Fruit fly (Drosophila melanogaster) whole organism, embryonic: ENCODE measurements around the gene CG12773.

Experiments used
- ATbp ChIP-seq: fragments of 200-800 bp; sonication (Bioruptor generic); optimal IDR thresholded peaks from 2 replicates; lab custom pipeline; 2017; ENCODE audit warnings: missing biosample characterization, mild to moderate bottlenecking, missing genetic modification characterization, missing genetic modification reagents
- Antp ChIP-seq: fragments of 200-800 bp; sonication (Bioruptor generic); optimal IDR thresholded peaks from 3 replicates; lab custom pipeline; 2016; ENCODE audit warnings: missing biosample characterization, missing genetic modification characterization
- Awh ChIP-seq: fragments of 200-800 bp; sonication (Bioruptor generic); IDR thresholded peaks from 2 replicates; pipeline ENCODE4, ENCODE4 v1.3.6; 2022; ENCODE audit warnings: missing biosample characterization, missing genetic modification characterization
- B-H1 ChIP-seq: fragments of 200-800 bp; sonication (Bioruptor generic); IDR thresholded peaks from 3 replicates; pipeline ENCODE4 v1.3.6; 2022; ENCODE audit warnings: missing biosample characterization, missing genetic modification characterization
- Blimp-1 ChIP-seq: fragments of 200-800 bp; sonication (Bioruptor generic); optimal IDR thresholded peaks from 3 replicates; lab custom pipeline; 2018; ENCODE audit warnings: missing biosample characterization, missing genetic modification characterization, mild to moderate bottlenecking, moderate library complexity, missing genetic modification reagents
- CG10543 ChIP-seq: fragments of 200-800 bp; sonication (Bioruptor generic); optimal IDR thresholded peaks from 3 replicates; lab custom pipeline; 2017; ENCODE audit warnings: missing biosample characterization, mild to moderate bottlenecking, missing genetic modification characterization, moderate library complexity
- CG11085 ChIP-seq: fragments of 200-800 bp; sonication (Bioruptor generic); IDR thresholded peaks from 2 replicates; pipeline ENCODE4 v1.3.6; 2022; ENCODE audit warnings: missing biosample characterization, missing genetic modification characterization
- CG12155 ChIP-seq: fragments of 200-800 bp; sonication (Bioruptor generic); optimal IDR thresholded peaks from 3 replicates; lab custom pipeline; 2016; ENCODE audit warnings: missing biosample characterization, missing genetic modification characterization
- CG13775 ChIP-seq: fragments of 200-800 bp; sonication (Bioruptor generic); optimal IDR thresholded peaks from 3 replicates; lab custom pipeline; 2017; ENCODE audit warnings: missing biosample characterization, mild to moderate bottlenecking, missing genetic modification characterization
- CG15269 ChIP-seq: fragments of 200-800 bp; sonication (Bioruptor generic); optimal IDR thresholded peaks from 2 replicates; lab custom pipeline; 2018; ENCODE audit warnings: missing biosample characterization, mild to moderate bottlenecking, missing genetic modification characterization, moderate library complexity
- CG2199 ChIP-seq: fragments of 200-800 bp; sonication (Bioruptor generic); IDR thresholded peaks from 3 replicates; pipeline ENCODE4 v1.3.6; 2022; ENCODE audit warnings: missing biosample characterization, missing genetic modification characterization
- CG2712 ChIP-seq: fragments of 200-800 bp; optimal IDR thresholded peaks from 3 replicates; lab custom pipeline; 2019; ENCODE audit warnings: missing biosample characterization, mild to moderate bottlenecking, missing genetic modification characterization, moderate library complexity
- CG4360 ChIP-seq: fragments of 200-800 bp; sonication (Bioruptor generic); IDR thresholded peaks from 2 replicates; pipeline ENCODE4 v1.3.6; 2022; ENCODE audit warnings: missing biosample characterization, missing genetic modification characterization
- CG43689 ChIP-seq: fragments of 200-800 bp; sonication (Bioruptor generic); IDR thresholded peaks from 2 replicates; pipeline ENCODE4 v1.3.6; 2022; ENCODE audit warnings: missing biosample characterization, missing genetic modification characterization
- CG4404 ChIP-seq: fragments of 200-800 bp; sonication (Bioruptor generic); IDR thresholded peaks from 2 replicates; pipeline ENCODE4 v1.3.6; 2022; ENCODE audit warnings: missing biosample characterization, missing genetic modification characterization
- CG5953 ChIP-seq: fragments of 200-800 bp; sonication (Bioruptor generic); IDR thresholded peaks from 2 replicates; pipeline ENCODE4 v1.3.6; 2022; ENCODE audit warnings: missing biosample characterization, missing genetic modification characterization
- CG7556 ChIP-seq: fragments of 200-800 bp; sonication (Bioruptor generic); optimal IDR thresholded peaks from 2 replicates; lab custom pipeline; 2017; ENCODE audit warnings: missing biosample characterization, mild to moderate bottlenecking, missing genetic modification characterization
- CG7987 ChIP-seq: fragments of 200-800 bp; sonication (Bioruptor generic); optimal IDR thresholded peaks from 2 replicates; lab custom pipeline; 2018; ENCODE audit warnings: missing biosample characterization, mild to moderate bottlenecking, missing genetic modification characterization, moderate library complexity
- CG8359 ChIP-seq: fragments of 200-800 bp; sonication (Bioruptor generic); optimal IDR thresholded peaks from 2 replicates; lab custom pipeline; 2017; ENCODE audit warnings: missing biosample characterization, mild to moderate bottlenecking, missing genetic modification characterization, borderline replicate concordance
- CG8478 ChIP-seq: fragments of >200 bp; optimal IDR thresholded peaks from 2 replicates; lab custom pipeline; 2018
- CG9437 ChIP-seq: fragments of 200-800 bp; sonication (Bioruptor generic); optimal IDR thresholded peaks from 2 replicates; lab custom pipeline; 2018; ENCODE audit warnings: missing biosample characterization, mild to moderate bottlenecking, missing genetic modification characterization
- Dref ChIP-seq: fragments of 200-800 bp; sonication (Bioruptor generic); IDR thresholded peaks from 2 replicates; pipeline ENCODE4 v1.3.6; 2022; ENCODE audit warnings: missing biosample characterization, missing genetic modification characterization
- Gsc ChIP-seq: fragments of 200-800 bp; sonication (Bioruptor generic); IDR thresholded peaks from 2 replicates; pipeline ENCODE4 v1.3.6; 2022; ENCODE audit warnings: missing biosample characterization, missing genetic modification characterization
- Med ChIP-seq: fragments of 200-800 bp; sonication (Bioruptor generic); peaks from one replicate; lab custom pipeline; 2016; ENCODE audit warnings: missing biosample characterization, missing genetic modification characterization, mild to moderate bottlenecking, inconsistent platforms, moderate library complexity
- Meics ChIP-seq: fragments of 200-800 bp; sonication (Bioruptor generic); optimal IDR thresholded peaks from 2 replicates; lab custom pipeline; 2017; ENCODE audit warnings: missing biosample characterization, mild to moderate bottlenecking, missing genetic modification characterization
- NFAT ChIP-seq: fragments of 200-800 bp; sonication (Bioruptor generic); IDR thresholded peaks from 2 replicates; pipeline ENCODE4 v1.3.6; 2022; ENCODE audit warnings: missing biosample characterization, missing genetic modification characterization
- NfI ChIP-seq: fragments of 200-800 bp; sonication (Bioruptor generic); optimal IDR thresholded peaks from 3 replicates; lab custom pipeline; 2018; ENCODE audit warnings: missing biosample characterization, mild to moderate bottlenecking, missing genetic modification characterization, moderate library complexity
- PHDP ChIP-seq: fragments of 200-800 bp; sonication (Bioruptor generic); optimal IDR thresholded peaks from 3 replicates; lab custom pipeline; 2018; ENCODE audit warnings: missing biosample characterization, mild to moderate bottlenecking, missing genetic modification characterization, moderate library complexity
- TFAM ChIP-seq: fragments of 200-800 bp; sonication (Bioruptor generic); optimal IDR thresholded peaks from 2 replicates; lab custom pipeline; 2017; ENCODE audit warnings: missing biosample characterization, missing genetic modification characterization, inconsistent platforms
- Usf ChIP-seq: fragments of 200-800 bp; sonication (Bioruptor generic); optimal IDR thresholded peaks from 2 replicates; lab custom pipeline; 2017; ENCODE audit warnings: missing genotype, missing biosample characterization, missing genetic modification characterization
- ara ChIP-seq: fragments of 200-800 bp; sonication (Bioruptor generic); IDR thresholded peaks from 2 replicates; pipeline ENCODE4 v1.3.6; 2022; ENCODE audit warnings: missing biosample characterization, missing genetic modification characterization
- ash1 ChIP-seq: fragments of 200-800 bp; sonication (Bioruptor generic); optimal IDR thresholded peaks from 2 replicates; lab custom pipeline; 2018; ENCODE audit warnings: missing biosample characterization, mild to moderate bottlenecking, missing genetic modification characterization
- chinmo ChIP-seq: fragments of 200-800 bp; sonication (Bioruptor generic); IDR thresholded peaks from 4 replicates; pipeline ENCODE4 v1.3.6; 2022; ENCODE audit warnings: missing biosample characterization, missing genetic modification characterization; ENCODE audit not compliant: partially characterized antibody
- dan ChIP-seq: fragments of 200-800 bp; sonication (Bioruptor generic); IDR thresholded peaks from 2 replicates; pipeline ENCODE4 v1.3.6; 2022; ENCODE audit warnings: missing biosample characterization, missing genetic modification characterization
- dati ChIP-seq: fragments of 200-800 bp; sonication (Bioruptor generic); IDR thresholded peaks from 2 replicates; pipeline ENCODE4 v1.3.6; 2022; ENCODE audit warnings: missing biosample characterization, missing genetic modification characterization
- gro ChIP-seq: fragments of 200-800 bp; sonication (Bioruptor generic); optimal IDR thresholded peaks from 2 replicates; lab custom pipeline; 2016; ENCODE audit warnings: missing biosample characterization, missing genetic modification characterization
- gsb-n ChIP-seq: fragments of 200-800 bp; sonication (Bioruptor generic); optimal IDR thresholded peaks from 3 replicates; lab custom pipeline; 2018; ENCODE audit warnings: missing biosample characterization, mild to moderate bottlenecking, missing genetic modification characterization
- hbn ChIP-seq: fragments of 200-800 bp; sonication (Bioruptor generic); IDR thresholded peaks from 2 replicates; pipeline ENCODE4 v1.3.6; 2022; ENCODE audit warnings: missing biosample characterization, missing genetic modification characterization; ENCODE audit not compliant: partially characterized antibody
- lmd ChIP-seq: fragments of 200-800 bp; sonication (Bioruptor generic); IDR thresholded peaks from 2 replicates; pipeline ENCODE4 v1.3.6; 2022; ENCODE audit warnings: missing biosample characterization, missing genetic modification characterization
- lov ChIP-seq, 2 experiments: fragments of 200-800 bp in 1 of 2; fragments of >200 bp in 1 of 2; sonication (Bioruptor generic) in 1 of 2; IDR thresholded peaks in 1 of 2; optimal IDR thresholded peaks in 1 of 2; 2 replicates in 1 of 2; 3 replicates in 1 of 2; pipeline versions ENCODE4 v1.3.6 to Lab custom; 2017 to 2022; ENCODE audit warnings: missing biosample characterization in 1 of 2, missing genetic modification characterization in 1 of 2
- p53 ChIP-seq: fragments of 200-800 bp; sonication (Bioruptor generic); optimal IDR thresholded peaks from 2 replicates; lab custom pipeline; 2016; ENCODE audit warnings: missing biosample characterization, missing genetic modification characterization
- row ChIP-seq: fragments of 200-800 bp; sonication (Bioruptor generic); IDR thresholded peaks from 3 replicates; pipeline ENCODE4 v1.3.6; 2022; ENCODE audit warnings: missing biosample characterization, missing genetic modification characterization
- schlank ChIP-seq: fragments of 200-800 bp; sonication (Bioruptor generic); optimal IDR thresholded peaks from 2 replicates; lab custom pipeline; 2018; ENCODE audit warnings: missing biosample characterization, mild to moderate bottlenecking, missing genetic modification characterization
- slou ChIP-seq: fragments of 200-800 bp; sonication (Bioruptor generic); optimal IDR thresholded peaks from 3 replicates; lab custom pipeline; 2016; ENCODE audit warnings: missing biosample characterization, missing genetic modification characterization
- sr ChIP-seq: fragments of 200-800 bp; sonication (Bioruptor generic); IDR thresholded peaks from 3 replicates; pipeline ENCODE4 v1.3.6; 2022; ENCODE audit warnings: missing biosample characterization, missing genetic modification characterization
- stwl ChIP-seq: fragments of 200-800 bp; sonication (Bioruptor generic); optimal IDR thresholded peaks from 3 replicates; lab custom pipeline; 2018; ENCODE audit warnings: missing biosample characterization, mild to moderate bottlenecking, missing genetic modification characterization, moderate library complexity
- sug ChIP-seq: fragments of 200-800 bp; optimal IDR thresholded peaks from 2 replicates; lab custom pipeline; 2019; ENCODE audit warnings: missing biosample characterization, mild to moderate bottlenecking, missing genetic modification characterization, moderate library complexity
- tgo ChIP-seq: fragments of 200-800 bp; sonication (Bioruptor generic); IDR thresholded peaks from 3 replicates; pipeline ENCODE4 v1.3.6; 2022; ENCODE audit warnings: missing biosample characterization, missing genetic modification characterization
- toy ChIP-seq: fragments of 200-800 bp; sonication (Bioruptor generic); IDR thresholded peaks from 2 replicates; pipeline ENCODE4 v1.3.6; 2022; ENCODE audit warnings: missing biosample characterization, missing genetic modification characterization

Gene CG12773

DNA sequence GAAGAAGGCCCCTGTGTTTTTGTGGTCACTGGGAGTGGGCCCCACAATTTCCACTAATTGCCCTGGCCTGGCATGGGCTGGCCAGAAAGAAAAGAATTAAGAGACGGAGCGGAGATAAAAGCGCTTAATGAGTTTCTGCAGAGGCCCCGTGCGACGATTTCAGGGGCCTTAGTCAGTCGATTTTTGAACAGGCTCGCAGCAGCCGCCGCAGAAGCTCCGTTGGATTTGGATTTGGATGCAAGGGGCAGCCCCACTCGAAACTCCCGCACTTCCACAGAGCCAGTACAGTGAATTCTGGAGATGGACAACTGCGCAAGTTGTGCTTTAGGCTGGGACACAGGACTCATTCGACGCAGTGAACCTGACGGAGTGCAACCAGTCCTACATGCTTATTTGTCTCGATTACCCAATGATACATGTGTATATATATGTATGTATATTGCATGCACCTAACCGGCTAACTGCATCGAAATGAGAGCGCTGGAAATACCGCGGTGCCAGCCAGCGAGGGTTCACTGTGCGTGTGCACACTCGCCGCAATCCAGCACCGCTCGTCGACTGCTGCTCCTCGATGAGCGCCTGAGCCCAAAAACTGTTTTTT lies 44.8 kb upstream of the CG12773 start (continued):
- TF ChIP-seq Dref (GFP tag; lab: Robert Waterston, UW) (no peak), CG43689 (GFP tag; lab: Robert Waterston, UW) (peak; percentile 44; the same call in 1 of the 2 replicates), Blimp-1 (GFP tag; lab: Kevin White, UChicago) (no peak), Med (peak; percentile 91), row (GFP tag; lab: Robert Waterston, UW) (peak; percentile 96), slou (no peak), CG11085 (GFP tag; lab: Robert Waterston, UW) (0 out of 2 replicates have a peak, but pooled peaks have one; percentile 44), Awh (0 out of 2 replicates have a peak, but pooled peaks have one; percentile 35), schlank (tag; lab: Kevin White, UChicago) (peak; percentile 12), CG8478 (lab: Kevin White, UChicago) (no peak), CG7556 (GFP tag; lab: Kevin White, UChicago) (peak; percentile 64), PHDP (tag; lab: Kevin White, UChicago) (peak; percentile 59), dati (GFP tag; lab: Robert Waterston, UW) (peak; percentile 31; the same call in 1 of the 2 replicates), Usf (peak; percentile 46), CG2199 (GFP tag; lab: Robert Waterston, UW) (no peak), hbn (GFP tag; lab: Robert Waterston, UW) (no peak), CG13775 (GFP tag; lab: Kevin White, UChicago) (peak; percentile 51), CG4404 (GFP tag; lab: Robert Waterston, UW) (peak; percentile 59), Antp (peak; percentile 65), gro (GFP tag; lab: Kevin White, UChicago) (no peak), CG4360 (GFP tag; lab: Robert Waterston, UW) (no peak), CG5953 (GFP tag; lab: Robert Waterston, UW) (0 out of 2 replicates have a peak, but pooled peaks have one; percentile 44), CG10543 (no peak), ATbp (GFP tag; lab: Kevin White, UChicago) (peak; percentile 15), lmd (GFP tag; lab: Robert Waterston, UW) (peak; percentile 79), p53 (GFP tag; lab: Kevin White, UChicago) (no peak), CG12155 (GFP tag; lab: Kevin White, UChicago) (peak; percentile 63), lov (optimal IDR thresholded peaks at IDR 0.05; lab: Kevin White, UChicago) (no peak), lov (GFP tag; IDR thresholded peaks at IDR 0.05; lab: Robert Waterston, UW) (0 out of 3 replicates have a peak, but pooled peaks have one; percentile 47), NfI (peak; percentile 55), sug (tag; lab: Kevin White, UChicago) (no peak), dan (GFP tag; lab: Robert Waterston, UW) (peak; percentile 50; the same call in 1 of the 2 replicates), Meics (GFP tag; lab: Kevin White, UChicago) (peak; percentile 67), NFAT (GFP tag; lab: Robert Waterston, UW) (peak; percentile 53), ara (GFP tag; lab: Robert Waterston, UW) (peak; percentile 55; the same call in 1 of the 2 replicates), CG8359 (no peak), CG2712 (tag; lab: Kevin White, UChicago) (peak; percentile 67), tgo (GFP tag; lab: Robert Waterston, UW) (peak; percentile 72), TFAM (GFP tag; lab: Kevin White, UChicago) (no peak), ash1 (no peak), B-H1 (GFP tag; lab: Robert Waterston, UW) (no peak; the same call in 2 of the 3 replicates), sr (peak; percentile 12; the same call in 1 of the 3 replicates), chinmo (GFP tag; lab: Robert Waterston, UW) (no peak), CG9437 (peak; percentile 31), toy (GFP tag; lab: Robert Waterston, UW) (0 out of 2 replicates have a peak, but pooled peaks have one; percentile 18), CG7987 (no peak), stwl (tag; lab: Kevin White, UChicago) (no peak), gsb-n (peak; percentile 40), CG15269 (peak; percentile 67), Gsc (peak; percentile 60; the same call in 1 of the 2 replicates)
